Worm (Caenorhabditis elegans): ENCODE results near the gene ctbp-1.

ctbp-1 gene

ce11 chrX:5862408-5862807, at the start of gene ctbp-1:
Gene ctbp-1 (plus strand): TSS chrX:5862708.
- TF ChIP-seq W03F9.2 (tag; optimal IDR thresholded peaks at IDR 0.05) = no peak
- TF ChIP-seq dao-5 (tag; optimal IDR thresholded peaks at IDR 0.05) = no peak
- TF ChIP-seq him-1 (tag; optimal IDR thresholded peaks at IDR 0.05) = no peak

- TF ChIP-seq him-1 (tag; optimal IDR thresholded peaks at IDR 0.05) = no peak
- no peak for TF ChIP-seq W03F9.2 (tag; optimal IDR thresholded peaks at IDR 0.05)
- TF ChIP-seq dao-5 (tag; optimal IDR thresholded peaks at IDR 0.05) = no peak
Measured at ce11 chrX:5813030-5813429, 49.5 kb upstream of the ctbp-1 start.

ce11 chrX:5814342-5814741, 48.2 kb upstream of the ctbp-1 start:
- TF ChIP-seq dao-5 (tag; optimal IDR thresholded peaks at IDR 0.05) (no peak), W03F9.2 (tag; optimal IDR thresholded peaks at IDR 0.05) (no peak), him-1 (tag; optimal IDR thresholded peaks at IDR 0.05) (no peak)

ce11 chrX:5815343-5815742, 47.2 kb upstream of the ctbp-1 start:
- TF ChIP-seq him-1 (tag; optimal IDR thresholded peaks at IDR 0.05) (no peak), W03F9.2 (tag; optimal IDR thresholded peaks at IDR 0.05) (no peak), dao-5 (tag; optimal IDR thresholded peaks at IDR 0.05) (no peak)

ce11 chrX:5816346-5816745, 46.2 kb upstream of the ctbp-1 start:
- TF ChIP-seq dao-5 (tag; optimal IDR thresholded peaks at IDR 0.05) (no peak), him-1 (tag; optimal IDR thresholded peaks at IDR 0.05) (peak; percentile 27)

- TF ChIP-seq W03F9.2 (tag; optimal IDR thresholded peaks at IDR 0.05) (no peak), dao-5 (tag; optimal IDR thresholded peaks at IDR 0.05) (no peak), him-1 (tag; optimal IDR thresholded peaks at IDR 0.05) (no peak)
Measured at ce11 chrX:5817078-5817477, 45.4 kb upstream of the ctbp-1 start.

ce11 chrX:5818176-5818575, 44.3 kb upstream of the ctbp-1 start:
- TF ChIP-seq W03F9.2 (tag; optimal IDR thresholded peaks at IDR 0.05) (no peak), dao-5 (tag; optimal IDR thresholded peaks at IDR 0.05) (no peak), him-1 (tag; optimal IDR thresholded peaks at IDR 0.05) (no peak)

ce11 chrX:5819702-5820470, 42.6 kb upstream of the ctbp-1 start:
- TF ChIP-seq him-1 (tag; optimal IDR thresholded peaks at IDR 0.05) (peak; percentile 66), dao-5 (tag; optimal IDR thresholded peaks at IDR 0.05) (no peak), W03F9.2 (tag; optimal IDR thresholded peaks at IDR 0.05) (no peak)

ce11 chrX:5820880-5821279, 41.6 kb upstream of the ctbp-1 start:
- no peak for TF ChIP-seq him-1 (tag; optimal IDR thresholded peaks at IDR 0.05)
- TF ChIP-seq dao-5 (tag; optimal IDR thresholded peaks at IDR 0.05) = no peak
- TF ChIP-seq W03F9.2 (tag; optimal IDR thresholded peaks at IDR 0.05) = no peak

ce11 chrX:5821842-5822241, 40.7 kb upstream of the ctbp-1 start, which contains the start of gene hbl-1:
Gene hbl-1 (plus strand): TSS chrX:5822142.
- TF ChIP-seq dao-5 (tag; optimal IDR thresholded peaks at IDR 0.05) (no peak), W03F9.2 (tag; optimal IDR thresholded peaks at IDR 0.05) (no peak), him-1 (tag; optimal IDR thresholded peaks at IDR 0.05) (no peak)

DNA sequence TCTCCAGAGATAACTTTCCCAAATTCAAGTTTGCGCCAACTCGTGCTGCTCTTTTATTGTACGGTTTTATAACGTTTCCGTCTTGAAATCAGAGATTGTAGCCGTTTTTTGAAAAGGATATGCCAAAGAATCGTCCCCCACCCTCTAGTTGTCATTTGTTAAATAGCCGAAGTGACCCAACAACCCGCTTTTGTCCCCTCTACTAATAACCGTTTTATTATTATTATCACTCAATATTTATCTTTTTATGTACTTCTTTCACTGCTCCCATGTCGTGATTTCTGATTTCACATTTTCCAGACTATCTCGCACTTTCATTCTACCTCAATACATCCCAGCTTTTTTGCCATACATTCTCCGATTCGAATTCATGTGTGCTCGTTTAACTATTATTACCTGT, 35.5 kb upstream of the ctbp-1 start:
- TF ChIP-seq him-1 (tag; optimal IDR thresholded peaks at IDR 0.05) (no peak), dao-5 (tag; optimal IDR thresholded peaks at IDR 0.05) (no peak)

DNA sequence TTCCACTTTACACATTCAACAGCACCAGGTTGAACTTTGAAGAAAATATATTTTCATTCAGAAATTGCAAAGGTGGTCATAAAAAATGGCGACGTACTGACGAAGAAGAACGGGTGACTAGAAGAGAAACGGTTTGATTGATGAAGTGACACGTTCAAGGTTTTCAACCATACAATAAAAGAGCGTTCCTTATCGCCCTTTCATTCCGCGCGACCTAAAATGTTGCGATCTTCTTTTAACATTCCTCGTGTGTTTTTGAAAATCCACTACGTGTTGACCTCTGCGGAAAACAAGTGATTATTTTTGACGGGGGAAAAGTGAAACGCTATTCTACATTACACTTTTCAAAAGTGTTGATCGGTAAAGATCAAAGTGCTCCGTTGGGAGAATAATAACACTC, 34.4 kb upstream of the ctbp-1 start:
- no peak for TF ChIP-seq him-1 (tag; optimal IDR thresholded peaks at IDR 0.05)
- TF ChIP-seq W03F9.2 (tag; optimal IDR thresholded peaks at IDR 0.05) = no peak
- TF ChIP-seq dao-5 (tag; optimal IDR thresholded peaks at IDR 0.05) = no peak

DNA sequence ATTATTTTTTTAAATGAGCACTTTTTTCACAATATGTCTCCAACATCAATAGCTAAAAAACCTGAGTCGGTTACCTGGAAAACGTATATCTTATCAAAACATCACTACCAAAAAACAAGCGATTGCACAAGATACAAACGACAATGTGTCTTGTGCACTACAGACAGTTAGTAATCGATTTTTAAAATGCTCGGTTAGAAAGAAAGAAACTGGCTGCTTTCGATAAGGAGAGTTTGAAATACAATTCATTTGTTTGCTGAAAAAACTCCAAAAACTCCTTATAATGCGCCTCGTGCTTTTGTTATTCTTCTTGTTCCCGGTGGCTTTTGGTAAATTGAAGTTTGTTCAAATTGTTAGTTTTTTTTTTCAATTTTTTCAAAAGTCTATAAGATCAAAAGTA, 33.3 kb upstream of the ctbp-1 start, which contains the start of gene acp-5:
Gene acp-5 (plus strand): TSS at position 261 of the 400 bp plus-strand sequence.
- TF ChIP-seq dao-5 (tag; optimal IDR thresholded peaks at IDR 0.05) = no peak
- TF ChIP-seq him-1 (tag; optimal IDR thresholded peaks at IDR 0.05) = no peak
- no peak for TF ChIP-seq W03F9.2 (tag; optimal IDR thresholded peaks at IDR 0.05)

- TF ChIP-seq dao-5 (tag; optimal IDR thresholded peaks at IDR 0.05) (no peak), him-1 (tag; optimal IDR thresholded peaks at IDR 0.05) (no peak), W03F9.2 (tag; optimal IDR thresholded peaks at IDR 0.05) (no peak)
Measured at ce11 chrX:5831827-5832226, 30.7 kb upstream of the ctbp-1 start.

Data from whole organism, L4/young adult.